Worm (Caenorhabditis elegans): ENCODE data around the gene ZC302.3.

DNA sequence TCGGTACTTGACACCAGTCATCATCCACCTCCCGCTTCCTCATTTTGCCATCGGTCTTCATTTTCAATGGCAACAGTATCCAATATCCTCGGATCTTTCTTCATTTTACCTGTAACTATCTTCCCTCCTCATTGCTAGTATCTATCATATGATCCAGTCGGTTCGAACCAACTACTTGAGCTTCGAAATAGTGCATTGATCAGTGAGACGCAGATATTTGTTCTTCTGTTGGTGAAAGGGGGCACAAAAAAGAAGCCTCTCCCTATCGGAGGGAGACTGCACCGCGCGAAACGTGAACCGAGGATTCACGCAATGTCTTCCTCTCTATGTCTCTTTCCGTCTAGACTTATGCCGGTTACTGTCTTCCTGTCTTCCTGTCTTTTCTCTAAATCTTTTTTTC lies 49.9 kb downstream of the ZC302.3 start:
- TF ChIP-seq med-1 (GFP tag; optimal IDR thresholded peaks at IDR 0.05; ENCODE audit: insufficient read depth) = no peak
- no peak for TF ChIP-seq ztf-23 (GFP tag; IDR thresholded peaks at IDR 0.05)
- no peak for TF ChIP-seq klf-2 (GFP tag; conservative IDR thresholded peaks at IDR 0.05)
- TF ChIP-seq ref-1 (GFP tag; conservative IDR thresholded peaks at IDR 0.05) = no peak
- no peak for TF ChIP-seq ztf-29 (GFP tag; IDR thresholded peaks at IDR 0.05)
- TF ChIP-seq tab-1 (GFP tag; IDR thresholded peaks at IDR 0.05) = no peak
- TF ChIP-seq cog-1 (tag; optimal IDR thresholded peaks at IDR 0.05) = no peak
- no peak for TF ChIP-seq flt-1 (GFP tag; IDR thresholded peaks at IDR 0.05)
- TF ChIP-seq T22C8.4 (GFP tag; IDR thresholded peaks at IDR 0.05) = no peak

Data from whole organism, midembryonic.